Worm (Caenorhabditis elegans): ENCODE measurements around the gene snr-5.
A peak's percentile ranks its signal among the peaks of the same experiment; 100 is the strongest.

snr-5 gene

DNA sequence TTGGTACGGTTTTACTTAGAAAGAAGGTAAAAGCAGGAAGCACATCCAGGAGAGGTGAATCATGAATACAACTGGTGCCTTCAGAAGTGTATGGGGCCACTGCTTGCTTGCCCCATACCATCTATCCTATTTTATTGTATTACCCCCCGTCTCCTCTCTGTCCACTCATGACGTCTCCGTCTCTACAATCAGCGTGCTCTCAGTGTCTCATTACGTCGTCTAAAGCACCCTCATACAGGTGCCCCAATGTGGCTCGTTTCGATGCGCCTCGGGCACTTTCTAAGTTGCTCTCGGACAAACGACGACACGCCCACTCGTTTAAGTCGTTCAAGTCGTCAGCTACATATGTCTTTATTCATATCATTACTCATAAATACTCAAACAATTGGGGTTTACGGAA is 37.8 kb upstream of the snr-5 start:
- TF ChIP-seq flt-1 (GFP tag; IDR thresholded peaks at IDR 0.05), result peak; percentile 56; the same call in 1 of the 2 replicates
- TF ChIP-seq T22C8.4 (GFP tag; IDR thresholded peaks at IDR 0.05), result no peak

DNA sequence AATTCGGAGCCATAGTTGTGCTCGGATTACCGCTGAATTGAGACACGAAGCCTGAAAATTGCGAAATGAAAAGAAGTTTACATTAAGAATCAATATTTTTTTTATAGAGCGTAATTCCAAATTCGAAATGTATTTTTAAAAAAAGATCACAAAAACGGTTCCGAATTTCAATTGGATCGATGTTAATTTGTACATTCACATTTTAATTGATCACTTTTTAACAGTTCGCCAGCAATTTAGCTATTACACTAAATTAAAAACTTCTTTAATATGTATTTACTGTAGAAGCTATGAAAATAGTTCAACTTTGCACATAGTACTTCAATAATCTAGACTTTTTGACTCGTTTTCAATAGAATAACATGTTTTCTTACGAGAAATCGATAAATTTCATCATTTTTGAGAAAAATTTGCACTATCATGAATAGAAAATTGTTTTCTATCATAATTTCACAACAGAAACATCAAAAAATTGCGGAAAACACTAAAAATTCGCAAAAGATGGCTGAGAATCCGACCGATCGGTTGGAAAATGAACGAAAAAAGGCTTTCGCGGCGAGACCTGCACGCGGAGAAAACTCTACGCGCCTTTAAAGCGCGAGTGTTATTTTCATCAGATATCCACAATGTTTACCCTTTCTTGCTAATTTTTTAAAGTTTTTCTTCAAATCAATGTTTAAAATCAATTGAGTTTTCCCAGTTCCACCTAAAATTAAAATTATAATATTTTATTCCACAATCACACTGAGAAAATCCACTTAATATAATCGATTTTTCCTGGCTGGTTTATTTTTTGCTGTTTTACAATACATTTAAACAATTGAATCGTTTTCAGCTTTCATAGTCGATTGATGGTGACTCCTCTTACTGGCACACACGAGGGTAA is 33.1 kb upstream of the snr-5 start, which contains the start of the genes egl-45 and kcmf-1:
egl-45 (minus strand) TSS at position 51 of the 886 bp plus-strand sequence.
kcmf-1 (plus strand) TSS at position 836 of the 886 bp plus-strand sequence.
- no peak for TF ChIP-seq ztf-23 (GFP tag; IDR thresholded peaks at IDR 0.05)
- no peak for TF ChIP-seq ztf-29 (GFP tag; IDR thresholded peaks at IDR 0.05)
- TF ChIP-seq T22C8.4 (GFP tag; IDR thresholded peaks at IDR 0.05), result no peak
- TF ChIP-seq flt-1 (GFP tag; IDR thresholded peaks at IDR 0.05), result no peak
- no peak for TF ChIP-seq cog-1 (tag; optimal IDR thresholded peaks at IDR 0.05)
- no peak for TF ChIP-seq med-1 (GFP tag; optimal IDR thresholded peaks at IDR 0.05; ENCODE audit: insufficient read depth)
- TF ChIP-seq ref-1 (GFP tag; conservative IDR thresholded peaks at IDR 0.05), result no peak
- TF ChIP-seq tab-1 (GFP tag; IDR thresholded peaks at IDR 0.05), result no peak
- TF ChIP-seq klf-2 (GFP tag; conservative IDR thresholded peaks at IDR 0.05), result no peak

DNA sequence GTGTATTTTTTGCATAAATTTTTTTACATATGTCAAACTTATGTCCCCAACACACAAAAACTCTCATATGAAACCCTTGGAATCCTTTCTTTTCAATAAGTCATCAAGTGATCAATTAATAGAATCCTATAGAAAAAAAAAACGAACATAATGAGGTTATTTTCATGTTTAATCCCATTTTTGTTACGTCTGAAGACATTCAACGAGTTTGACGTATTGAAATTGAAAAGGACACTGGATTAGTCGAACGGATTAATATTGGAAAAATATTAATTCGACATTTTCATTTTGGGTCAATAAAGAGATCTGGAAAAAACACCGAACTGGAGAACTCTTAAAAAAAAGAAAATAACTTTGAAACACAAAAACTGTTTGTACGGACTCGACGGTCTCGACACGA is 29.4 kb upstream of the snr-5 start:
- TF ChIP-seq ref-1 (GFP tag; conservative IDR thresholded peaks at IDR 0.05), result no peak
- no peak for TF ChIP-seq flt-1 (GFP tag; IDR thresholded peaks at IDR 0.05)
- no peak for TF ChIP-seq cog-1 (tag; optimal IDR thresholded peaks at IDR 0.05)
- no peak for TF ChIP-seq ztf-23 (GFP tag; IDR thresholded peaks at IDR 0.05)
- no peak for TF ChIP-seq T22C8.4 (GFP tag; IDR thresholded peaks at IDR 0.05)
- TF ChIP-seq tab-1 (GFP tag; IDR thresholded peaks at IDR 0.05), result no peak
- TF ChIP-seq klf-2 (GFP tag; conservative IDR thresholded peaks at IDR 0.05), result no peak
- TF ChIP-seq med-1 (GFP tag; optimal IDR thresholded peaks at IDR 0.05; ENCODE audit: insufficient read depth), result no peak
- no peak for TF ChIP-seq ztf-29 (GFP tag; IDR thresholded peaks at IDR 0.05)

DNA sequence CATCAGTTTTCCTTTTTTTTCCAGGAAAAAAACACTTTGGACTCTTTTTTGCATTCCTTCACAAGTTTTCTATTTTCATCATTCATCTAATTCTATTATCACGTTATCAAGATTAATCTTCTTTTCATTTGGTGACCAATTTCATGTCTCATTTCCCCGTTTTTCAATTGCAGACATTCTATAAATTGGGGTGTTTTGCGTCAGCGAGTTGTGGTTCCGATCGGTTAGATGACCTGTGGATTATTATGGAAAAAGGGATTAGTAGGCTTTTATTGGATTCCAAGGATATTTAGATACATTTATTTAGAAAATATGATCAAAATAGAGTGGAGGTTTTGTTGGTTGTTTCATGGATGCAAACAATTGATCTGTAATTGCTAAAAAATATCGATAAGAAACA is 27.0 kb upstream of the snr-5 start:
- TF ChIP-seq ref-1 (GFP tag; conservative IDR thresholded peaks at IDR 0.05) (no peak), ztf-29 (GFP tag; IDR thresholded peaks at IDR 0.05) (no peak), klf-2 (GFP tag; conservative IDR thresholded peaks at IDR 0.05) (no peak), med-1 (GFP tag; optimal IDR thresholded peaks at IDR 0.05; ENCODE audit: insufficient read depth) (no peak), ztf-23 (GFP tag; IDR thresholded peaks at IDR 0.05) (no peak), cog-1 (tag; optimal IDR thresholded peaks at IDR 0.05) (no peak), T22C8.4 (GFP tag; IDR thresholded peaks at IDR 0.05) (no peak), tab-1 (GFP tag; IDR thresholded peaks at IDR 0.05) (no peak), flt-1 (GFP tag; IDR thresholded peaks at IDR 0.05) (no peak)

DNA sequence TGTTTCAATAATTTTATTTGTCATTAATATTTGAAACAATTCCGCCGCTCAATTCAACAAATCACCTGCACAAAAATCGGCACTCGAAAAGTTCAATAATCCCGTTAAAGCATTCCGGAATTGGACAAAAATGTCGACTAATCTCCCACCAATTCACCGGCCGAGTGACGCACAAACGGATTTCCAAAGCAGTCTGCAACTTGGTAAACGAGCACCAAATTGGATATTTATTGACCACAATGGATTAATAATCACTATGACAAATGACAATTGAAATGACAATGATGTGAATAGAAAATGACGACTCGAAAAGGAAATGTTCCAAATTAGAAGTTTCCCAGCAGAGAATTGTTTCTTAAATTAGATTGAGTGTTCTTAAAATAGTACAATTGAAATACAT is 26.2 kb upstream of the snr-5 start:
- TF ChIP-seq T22C8.4 (GFP tag; IDR thresholded peaks at IDR 0.05) (no peak), ztf-23 (GFP tag; IDR thresholded peaks at IDR 0.05) (no peak), klf-2 (GFP tag; conservative IDR thresholded peaks at IDR 0.05) (no peak), cog-1 (tag; optimal IDR thresholded peaks at IDR 0.05) (no peak), flt-1 (GFP tag; IDR thresholded peaks at IDR 0.05) (no peak), med-1 (GFP tag; optimal IDR thresholded peaks at IDR 0.05; ENCODE audit: insufficient read depth) (no peak), ref-1 (GFP tag; conservative IDR thresholded peaks at IDR 0.05) (no peak), tab-1 (GFP tag; IDR thresholded peaks at IDR 0.05) (no peak), ztf-29 (GFP tag; IDR thresholded peaks at IDR 0.05) (no peak)

DNA sequence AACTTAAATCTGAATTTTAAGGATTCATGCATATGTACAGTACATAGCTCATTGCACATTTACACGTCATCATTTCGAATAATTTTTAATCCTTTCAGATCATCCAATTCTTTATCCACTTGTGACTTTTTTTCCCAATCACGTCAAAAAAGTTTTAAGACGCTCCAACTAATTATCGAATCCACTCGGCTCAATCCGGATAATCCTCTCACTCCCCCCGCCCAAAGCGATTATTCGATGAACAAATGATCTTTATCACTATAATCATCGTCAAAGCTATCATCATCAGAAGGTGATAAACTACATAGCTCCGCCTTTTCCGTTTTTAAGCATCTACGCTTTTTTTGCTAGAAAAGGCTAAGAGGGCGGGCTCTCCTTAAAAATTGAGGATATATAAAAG is 24.3 kb upstream of the snr-5 start:
- TF ChIP-seq med-1 (GFP tag; optimal IDR thresholded peaks at IDR 0.05; ENCODE audit: insufficient read depth) (no peak), ztf-29 (GFP tag; IDR thresholded peaks at IDR 0.05) (no peak), cog-1 (tag; optimal IDR thresholded peaks at IDR 0.05) (no peak), T22C8.4 (GFP tag; IDR thresholded peaks at IDR 0.05) (no peak), klf-2 (GFP tag; conservative IDR thresholded peaks at IDR 0.05) (no peak), ref-1 (GFP tag; conservative IDR thresholded peaks at IDR 0.05) (no peak), tab-1 (GFP tag; IDR thresholded peaks at IDR 0.05) (no peak), flt-1 (GFP tag; IDR thresholded peaks at IDR 0.05) (no peak), ztf-23 (GFP tag; IDR thresholded peaks at IDR 0.05) (no peak)

DNA sequence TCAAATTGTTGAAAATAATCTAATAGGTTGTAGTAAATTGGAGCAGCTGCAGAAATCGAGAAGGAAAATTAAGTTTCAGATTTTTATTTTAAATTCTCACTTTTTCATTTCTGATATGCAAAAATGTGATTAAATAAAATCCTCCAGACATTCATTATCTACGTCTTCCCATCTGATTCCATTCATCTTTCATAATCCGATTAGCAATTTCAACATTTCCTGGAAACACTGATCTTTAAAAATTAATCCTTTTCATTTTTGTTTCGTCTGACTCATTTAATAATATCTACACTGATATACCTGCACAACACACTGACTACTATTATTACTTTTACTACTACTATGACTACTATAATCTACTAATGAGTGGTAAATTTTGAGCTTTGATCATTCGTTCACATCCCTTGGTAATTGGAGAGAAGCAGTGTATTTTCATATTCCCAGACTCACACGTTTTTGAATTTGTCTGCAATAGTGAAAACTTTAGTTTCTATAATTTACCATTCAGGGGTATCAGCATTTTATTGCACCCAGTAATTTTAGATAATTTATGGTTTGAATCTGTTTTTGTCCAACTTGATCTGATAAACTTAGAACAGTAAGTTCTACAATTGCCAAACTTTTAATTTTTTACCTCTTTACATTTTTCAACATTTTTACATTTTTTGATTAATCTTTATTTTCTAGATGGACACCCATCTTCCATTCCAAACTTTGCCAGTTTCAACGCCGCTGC is 22.8 kb upstream of the snr-5 start, which contains the start of gene ceh-23:
ceh-23 (plus strand) TSS at position 686 of the 736 bp plus-strand sequence.
- TF ChIP-seq ref-1 (GFP tag; conservative IDR thresholded peaks at IDR 0.05) (no peak), ztf-23 (GFP tag; IDR thresholded peaks at IDR 0.05) (no peak), ztf-29 (GFP tag; IDR thresholded peaks at IDR 0.05) (no peak), cog-1 (tag; optimal IDR thresholded peaks at IDR 0.05) (no peak)

DNA sequence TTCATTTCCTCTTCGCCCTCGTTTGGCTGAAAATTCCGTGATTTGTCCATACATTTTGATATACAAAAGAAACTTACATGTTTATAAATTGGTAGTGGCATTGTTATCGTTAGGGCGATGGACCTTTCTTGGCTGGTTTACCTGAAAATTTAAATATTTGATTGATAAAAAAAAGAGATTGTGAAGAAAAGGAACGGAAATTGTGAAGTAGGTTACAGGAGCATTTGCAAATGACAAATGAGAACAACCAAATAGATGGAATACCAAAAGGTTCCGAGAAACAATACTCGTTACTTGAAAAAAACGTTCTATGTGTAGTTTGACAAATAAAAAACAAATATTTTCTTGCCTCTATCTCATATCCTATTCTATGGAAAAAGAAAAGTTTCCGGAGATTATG is 18.3 kb upstream of the snr-5 start, which contains the start of gene ZK652.8:
ZK652.8 (minus strand) TSS at position 101 of the 400 bp plus-strand sequence.
- TF ChIP-seq ztf-29 (GFP tag; IDR thresholded peaks at IDR 0.05), result no peak
- TF ChIP-seq tab-1 (GFP tag; IDR thresholded peaks at IDR 0.05), result no peak
- TF ChIP-seq cog-1 (tag; optimal IDR thresholded peaks at IDR 0.05), result no peak

DNA sequence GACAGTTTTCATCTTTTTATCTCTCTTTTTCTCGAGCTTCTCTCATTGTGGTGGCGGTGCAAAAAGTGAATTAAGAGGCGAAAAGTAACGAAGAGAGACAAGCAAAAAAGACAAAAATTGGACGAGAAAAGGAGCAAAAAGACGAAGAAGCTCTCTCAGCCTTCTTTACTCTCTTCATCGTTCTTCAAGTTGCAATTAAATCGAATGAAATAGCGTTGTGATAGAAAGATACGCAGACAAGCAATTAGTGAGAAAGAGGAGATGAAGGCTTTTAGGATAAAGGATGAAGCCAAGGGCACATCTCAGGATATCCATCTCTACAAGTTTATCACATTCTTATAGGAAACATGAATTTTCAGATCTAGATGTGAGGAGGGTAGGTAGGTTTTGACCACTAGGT is 13.7 kb upstream of the snr-5 start:
- TF ChIP-seq T22C8.4 (GFP tag; IDR thresholded peaks at IDR 0.05) (no peak), klf-2 (GFP tag; conservative IDR thresholded peaks at IDR 0.05) (no peak), med-1 (GFP tag; optimal IDR thresholded peaks at IDR 0.05; ENCODE audit: insufficient read depth) (no peak), ref-1 (GFP tag; conservative IDR thresholded peaks at IDR 0.05) (no peak), cog-1 (tag; optimal IDR thresholded peaks at IDR 0.05) (no peak), flt-1 (GFP tag; IDR thresholded peaks at IDR 0.05) (no peak), tab-1 (GFP tag; IDR thresholded peaks at IDR 0.05) (no peak), ztf-23 (GFP tag; IDR thresholded peaks at IDR 0.05) (no peak), ztf-29 (GFP tag; IDR thresholded peaks at IDR 0.05) (no peak)

Data from whole organism, midembryonic.